Fruit fly (Drosophila melanogaster) whole organism, larva: ENCODE results near the gene Pdhb.

Experiments
- noc ChIP-seq: fragments of 200-800 bp; sonication (Bioruptor generic); optimal IDR thresholded peaks from 3 replicates; lab custom pipeline; 2019; ENCODE audit warnings: missing biosample characterization, mild to moderate bottlenecking, missing genetic modification characterization, moderate library complexity

Pdhb gene

DNA sequence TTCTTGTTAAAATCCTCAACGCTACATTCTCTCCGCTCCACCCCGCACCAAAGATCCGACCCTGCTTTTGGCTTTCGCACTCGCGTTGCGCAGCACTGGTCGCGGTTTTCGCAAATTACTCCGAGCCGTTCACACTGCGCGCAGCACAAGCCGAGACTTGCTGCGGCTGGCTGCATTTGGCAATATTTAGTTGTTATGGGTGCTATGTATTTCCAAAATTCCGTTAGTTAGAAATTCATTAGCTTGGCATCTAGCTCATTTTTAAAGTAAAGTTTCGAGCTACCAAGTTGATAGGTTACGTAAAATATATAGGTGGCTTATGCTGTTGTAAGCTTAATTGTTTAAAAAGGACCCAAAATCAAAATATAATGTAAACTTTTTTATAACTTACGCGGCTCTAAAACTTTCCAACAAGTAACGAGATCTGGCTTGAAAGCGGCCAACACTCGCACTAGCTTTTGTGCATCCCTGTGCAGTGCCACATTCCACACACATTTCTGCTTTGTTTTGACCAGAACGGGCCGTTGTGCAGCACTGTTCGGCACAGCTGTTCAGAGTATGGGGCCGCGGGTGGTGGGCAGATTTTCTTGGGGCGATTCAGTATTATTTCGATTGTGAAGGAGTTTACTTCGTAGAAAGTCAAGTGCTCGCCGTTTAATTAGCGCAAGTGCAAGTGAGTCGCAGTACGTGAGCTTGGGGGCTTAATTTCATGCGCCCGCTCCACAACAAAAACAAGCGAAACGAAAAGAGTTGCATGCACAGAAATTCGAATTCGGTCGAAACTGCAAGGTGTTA is 10.1 kb downstream of the Pdhb start, which contains the start of the genes yem and Ctl2:
yem (minus strand) TSS at position 63 of the 795 bp plus-strand sequence.
Ctl2 (plus strand) TSS at position 554 of the 795 bp plus-strand sequence.
- TF ChIP-seq noc (tag; lab: Kevin White, UChicago) = peak; percentile 63

DNA sequence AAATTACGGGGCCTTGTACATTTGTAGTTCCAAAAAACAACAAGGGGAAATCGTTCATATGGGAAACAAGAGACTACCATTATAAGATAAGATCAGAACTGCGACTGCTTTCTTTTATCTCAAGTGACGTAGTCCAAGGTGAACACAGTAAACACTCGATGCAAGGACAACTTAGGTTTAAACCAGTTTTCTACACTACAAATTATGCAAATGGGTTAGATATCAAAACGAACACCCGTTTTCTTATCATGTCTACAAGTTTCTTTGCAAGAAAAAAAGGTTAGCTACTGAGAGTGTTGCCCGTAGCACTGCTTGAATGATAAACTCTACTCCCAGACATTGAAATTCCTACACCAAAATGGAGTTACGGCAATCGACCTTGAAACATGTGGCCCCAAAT is 11.3 kb downstream of the Pdhb start:
- TF ChIP-seq noc (tag; lab: Kevin White, UChicago) = peak; percentile 57

DNA sequence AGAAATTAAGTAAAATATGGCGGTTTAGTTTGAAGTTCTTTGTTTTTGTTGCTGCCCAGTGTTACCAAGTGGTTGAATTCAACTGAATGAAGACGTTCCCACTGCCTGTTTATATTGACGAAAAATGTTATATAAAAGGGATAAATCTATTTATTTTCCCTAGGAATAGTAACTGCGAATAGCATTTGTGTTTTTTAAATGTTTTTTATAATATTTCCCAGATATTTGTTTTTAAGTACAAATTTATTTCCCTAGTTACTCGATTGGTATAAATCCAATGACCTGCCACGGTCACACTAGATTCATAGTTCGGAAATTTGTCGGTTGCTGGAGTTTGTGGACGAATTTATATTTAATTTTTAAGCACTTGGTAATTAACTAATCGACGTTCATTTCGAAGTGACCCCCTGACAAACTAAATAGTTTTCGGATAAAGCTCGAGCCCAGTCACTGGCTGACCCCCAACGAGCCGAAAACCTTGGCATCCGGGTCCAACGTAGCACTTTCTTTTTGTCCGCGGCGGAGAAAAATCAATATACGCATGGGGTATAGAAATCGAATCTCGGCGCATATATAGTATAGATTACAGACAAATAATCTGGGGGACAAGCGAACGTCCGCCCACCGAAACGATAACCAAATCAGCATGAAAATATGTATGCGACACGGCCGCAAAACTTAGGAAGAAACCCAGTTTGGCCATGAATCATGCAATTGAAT is 18.2 kb downstream of the Pdhb start, which contains the start of the genes dgt6 and Vha100-1:
dgt6 (minus strand) TSS at position 71 of the 720 bp plus-strand sequence.
Vha100-1 (plus strand) TSS at position 292 of the 720 bp plus-strand sequence.
- peak; percentile 16 for TF ChIP-seq noc (tag; lab: Kevin White, UChicago)

- TF ChIP-seq noc (tag; lab: Kevin White, UChicago) = no peak
Measured at dm6 chr3R:29138407-29138806, 25.5 kb downstream of the Pdhb start, which contains the start of the genes Alg13 and superdeath. TSS of gene Alg13 (minus strand) at chr3R:29138573. TSS of gene superdeath (plus strand) at chr3R:29138662.

dm6 chr3R:29138961-29139527 is 26.2 kb downstream of the Pdhb start:
- no peak for TF ChIP-seq noc (tag; lab: Kevin White, UChicago)

DNA sequence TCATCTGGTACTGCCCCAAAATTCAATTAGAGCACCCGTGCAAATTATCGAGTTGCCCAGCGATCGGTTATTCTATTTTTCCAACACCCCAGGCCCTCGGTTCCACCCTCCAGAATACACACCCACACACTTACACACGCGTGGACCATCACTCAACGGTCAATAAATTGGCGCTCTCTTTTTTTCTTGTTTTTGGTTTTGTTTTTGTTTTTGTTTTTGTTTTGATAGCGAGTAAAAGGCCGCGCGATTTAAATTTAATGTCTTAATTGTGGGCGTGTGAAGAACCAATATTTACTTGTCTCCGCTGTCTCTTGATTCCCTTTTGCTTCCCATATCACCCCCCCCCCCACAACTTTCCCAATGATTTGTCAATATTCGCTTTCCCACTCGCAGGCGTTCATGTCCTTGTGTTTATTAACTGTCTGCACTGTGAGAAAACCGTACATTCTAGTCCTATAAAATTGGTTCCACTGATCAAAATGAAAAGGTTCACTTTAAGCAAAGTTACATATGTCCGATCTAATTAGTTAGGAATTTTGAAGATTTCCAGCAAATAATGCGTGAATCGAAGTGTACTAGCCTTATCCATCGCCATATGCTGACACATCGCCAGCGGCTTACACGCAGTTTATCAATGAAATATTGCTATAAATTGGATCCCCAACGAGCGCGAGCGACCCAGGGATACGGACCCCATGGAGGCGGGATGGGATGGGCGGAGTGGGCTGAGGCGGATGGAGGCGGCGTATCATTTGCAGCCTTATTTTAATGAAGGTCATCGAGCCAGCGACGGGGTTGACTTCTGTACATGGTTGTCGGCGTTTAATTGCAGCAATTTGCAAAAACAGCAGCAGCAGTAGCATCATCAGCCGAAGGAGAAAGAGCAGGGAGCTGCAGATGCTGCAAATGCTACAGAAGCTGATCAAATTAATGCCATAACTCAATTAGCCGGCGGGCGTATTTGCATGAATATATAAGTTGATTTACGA is 27.2 kb downstream of the Pdhb start:
- no peak for TF ChIP-seq noc (tag; lab: Kevin White, UChicago)

dm6 chr3R:29146710-29147109 is 33.8 kb downstream of the Pdhb start, which contains the start of gene CG14511:
TSS of gene CG14511 (minus strand) at chr3R:29146893.
- TF ChIP-seq noc (tag; lab: Kevin White, UChicago) = no peak

DNA sequence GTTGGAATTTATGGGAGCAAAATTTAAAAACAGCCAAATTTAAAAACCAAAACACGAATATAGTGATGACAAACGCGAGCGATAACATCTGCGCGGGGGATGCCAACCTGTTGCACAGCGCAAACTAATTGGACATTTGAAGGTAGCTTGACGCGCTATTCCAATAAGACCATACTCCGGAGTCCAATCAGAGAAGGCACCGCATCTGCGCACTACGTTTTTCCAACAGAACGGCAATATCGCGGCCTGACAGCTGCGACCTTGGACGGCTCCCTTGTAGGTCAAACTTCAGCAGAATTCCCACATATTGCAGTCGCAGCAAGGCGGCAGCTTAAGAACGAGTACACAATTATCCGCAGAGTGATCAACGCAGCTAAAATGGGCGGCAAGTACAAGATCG is 35.2 kb downstream of the Pdhb start, which contains the start of the genes CG11882 and Pglym78:
CG11882 (minus strand) TSS at position 101 of the 400 bp plus-strand sequence.
Pglym78 (plus strand) TSS at position 177 of the 400 bp plus-strand sequence.
- peak; percentile 27 for TF ChIP-seq noc (tag; lab: Kevin White, UChicago)

DNA sequence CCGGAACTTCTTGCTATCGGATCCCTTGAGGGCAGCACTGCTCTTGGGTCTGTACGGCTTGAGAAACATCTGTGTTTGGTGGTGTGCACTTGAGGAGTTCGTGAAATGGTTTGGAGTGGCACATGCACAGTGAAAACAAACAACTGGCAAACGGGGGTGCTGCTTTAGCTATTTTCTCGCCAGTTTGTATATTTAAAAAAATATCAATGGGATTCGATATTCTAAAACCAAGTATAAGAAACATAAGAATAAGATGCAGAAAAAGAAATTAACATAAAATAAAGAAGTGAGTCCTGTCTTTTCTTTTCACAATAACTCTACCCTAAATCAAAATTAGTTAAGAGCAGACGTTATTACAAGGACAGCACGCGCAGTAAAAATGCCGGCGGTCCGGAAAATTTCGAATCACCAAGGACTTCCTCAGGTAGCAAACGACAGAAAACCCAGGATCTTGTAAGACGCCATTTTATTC is 38.8 kb downstream of the Pdhb start, which contains the start of gene eIF2D:
eIF2D (minus strand) TSS at position 174 of the 472 bp plus-strand sequence.
- peak; percentile 52 for TF ChIP-seq noc (tag; lab: Kevin White, UChicago)

DNA sequence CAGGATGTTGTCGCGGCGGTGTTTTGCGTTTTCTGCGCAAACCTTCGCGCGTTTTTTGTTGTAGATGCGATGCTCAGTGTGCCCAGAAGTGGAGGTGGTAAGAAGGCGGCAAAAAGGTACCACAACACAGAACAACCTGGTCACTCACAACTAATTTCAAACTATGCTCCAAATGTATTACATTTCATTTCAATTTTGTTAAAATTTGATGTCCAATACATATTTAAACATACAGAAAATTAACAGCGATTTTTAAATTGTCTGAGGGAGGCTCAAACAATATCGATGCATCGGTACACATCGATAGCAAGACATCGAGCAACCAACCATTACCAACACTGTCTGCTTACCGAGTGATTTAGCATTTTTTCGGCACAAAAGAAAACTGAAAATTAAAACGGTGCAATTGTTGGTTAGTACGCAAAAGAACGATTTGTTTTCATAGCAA is 40.4 kb downstream of the Pdhb start, which contains the start of the genes Slbp and Rpn2:
Slbp (minus strand) TSS at position 70 of the 448 bp plus-strand sequence.
Rpn2 (plus strand) TSS at position 328 of the 448 bp plus-strand sequence.
- TF ChIP-seq noc (tag; lab: Kevin White, UChicago) = peak; percentile 65

dm6 chr3R:29157418-29158398 is 44.8 kb downstream of the Pdhb start, which contains the start of gene rdog:
TSS of gene rdog (plus strand) at chr3R:29158122.
- peak; percentile 89 for TF ChIP-seq noc (tag; lab: Kevin White, UChicago)

dm6 chr3R:29158721-29159120 is 45.9 kb downstream of the Pdhb start:
- TF ChIP-seq noc (tag; lab: Kevin White, UChicago) = peak; percentile 11
